Worm (Caenorhabditis elegans): ENCODE data around the gene wdr-20.

The wdr-20 gene

DNA sequence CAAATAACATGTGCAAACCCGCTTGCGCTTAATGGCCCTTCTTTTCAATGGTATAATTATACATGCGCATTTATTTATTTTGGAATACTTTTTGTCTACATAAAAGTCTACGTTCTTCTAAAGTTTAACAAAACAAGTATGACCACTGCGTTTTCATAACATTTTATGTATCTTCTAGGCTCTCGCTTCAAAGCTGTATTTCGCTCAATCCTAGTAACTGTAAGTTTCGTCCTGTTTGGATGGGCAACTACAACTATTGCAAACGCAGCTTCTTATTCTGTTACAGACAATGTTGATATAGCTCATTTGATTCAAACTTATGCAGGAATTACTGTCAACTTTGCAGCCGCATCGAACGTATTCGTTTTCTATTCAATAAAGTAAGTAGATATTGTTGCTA, 15.8 kb upstream of the wdr-20 start, which contains the start of gene srsx-27:
Gene srsx-27 (plus strand): TSS at position 301 of the 400 bp plus-strand sequence.
- TF ChIP-seq W03F9.2 (tag; optimal IDR thresholded peaks at IDR 0.05) (no peak), dao-5 (tag; optimal IDR thresholded peaks at IDR 0.05) (no peak), him-1 (tag; optimal IDR thresholded peaks at IDR 0.05) (no peak)

DNA sequence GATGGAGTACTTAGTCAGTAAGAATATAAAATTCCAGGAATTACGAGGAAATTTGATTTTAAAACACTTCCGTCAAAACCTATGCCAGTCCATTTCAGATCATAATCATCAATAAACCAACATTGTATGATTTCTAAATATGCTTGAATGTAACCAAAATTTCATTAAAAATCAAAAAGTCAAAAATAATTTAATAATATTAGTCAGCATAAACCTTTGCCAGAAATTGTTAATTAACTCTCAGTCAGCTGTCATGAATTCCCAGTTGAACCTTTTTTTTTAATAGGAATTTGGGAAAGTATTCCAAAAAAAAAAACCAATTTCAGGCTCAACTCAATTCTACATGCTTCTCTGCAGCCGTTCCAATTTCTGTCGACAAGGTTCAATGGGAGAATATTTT, 14.4 kb upstream of the wdr-20 start, which contains the start of gene srsx-26:
Gene srsx-26 (plus strand): TSS at position 301 of the 400 bp plus-strand sequence.
- TF ChIP-seq W03F9.2 (tag; optimal IDR thresholded peaks at IDR 0.05) (no peak), him-1 (tag; optimal IDR thresholded peaks at IDR 0.05) (no peak), dao-5 (tag; optimal IDR thresholded peaks at IDR 0.05) (no peak)

DNA sequence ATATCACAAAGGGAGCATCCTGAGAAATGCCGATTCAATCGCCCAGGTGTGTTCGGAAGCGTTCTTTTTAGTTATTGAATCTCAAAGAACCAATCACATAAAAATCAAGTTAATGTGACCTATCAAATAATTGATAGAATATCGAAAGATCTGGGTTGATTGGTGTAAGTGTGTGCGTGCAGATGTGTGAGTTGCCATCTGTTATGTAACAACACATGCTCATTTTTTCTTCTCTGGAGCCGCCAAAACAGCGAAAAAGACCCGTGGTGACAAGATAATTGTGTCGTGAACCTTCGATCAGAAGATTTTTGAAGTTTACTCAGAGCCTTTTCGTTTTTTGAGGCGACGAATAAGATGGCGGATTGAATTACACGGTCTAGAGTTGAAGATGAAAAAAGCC, 12.8 kb upstream of the wdr-20 start:
- no peak for TF ChIP-seq him-1 (tag; optimal IDR thresholded peaks at IDR 0.05)
- no peak for TF ChIP-seq dao-5 (tag; optimal IDR thresholded peaks at IDR 0.05)
- TF ChIP-seq W03F9.2 (tag; optimal IDR thresholded peaks at IDR 0.05), result no peak

DNA sequence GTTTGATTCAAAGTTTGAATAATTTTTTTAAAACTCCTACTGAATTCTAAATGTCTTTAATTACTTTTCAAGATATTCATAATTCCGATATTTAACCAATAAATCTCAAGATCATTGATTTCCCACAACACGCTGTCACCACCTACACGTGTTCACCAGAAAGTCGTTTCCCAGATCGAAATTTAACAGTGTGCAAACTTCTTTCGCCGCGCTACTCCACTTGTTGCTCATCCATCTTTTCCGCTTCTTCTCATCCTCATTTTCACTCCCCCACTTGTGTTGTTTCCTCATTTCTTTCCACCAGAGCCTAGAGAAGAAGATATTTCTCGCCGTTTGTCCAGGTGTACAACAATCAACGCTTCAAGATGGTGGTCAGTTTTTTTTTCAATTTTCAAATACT, 11.7 kb upstream of the wdr-20 start, which contains the start of gene C51E3.9:
Gene C51E3.9 (plus strand): TSS at position 301 of the 400 bp plus-strand sequence.
- TF ChIP-seq dao-5 (tag; optimal IDR thresholded peaks at IDR 0.05), result no peak
- TF ChIP-seq him-1 (tag; optimal IDR thresholded peaks at IDR 0.05), result no peak
- no peak for TF ChIP-seq W03F9.2 (tag; optimal IDR thresholded peaks at IDR 0.05)

DNA sequence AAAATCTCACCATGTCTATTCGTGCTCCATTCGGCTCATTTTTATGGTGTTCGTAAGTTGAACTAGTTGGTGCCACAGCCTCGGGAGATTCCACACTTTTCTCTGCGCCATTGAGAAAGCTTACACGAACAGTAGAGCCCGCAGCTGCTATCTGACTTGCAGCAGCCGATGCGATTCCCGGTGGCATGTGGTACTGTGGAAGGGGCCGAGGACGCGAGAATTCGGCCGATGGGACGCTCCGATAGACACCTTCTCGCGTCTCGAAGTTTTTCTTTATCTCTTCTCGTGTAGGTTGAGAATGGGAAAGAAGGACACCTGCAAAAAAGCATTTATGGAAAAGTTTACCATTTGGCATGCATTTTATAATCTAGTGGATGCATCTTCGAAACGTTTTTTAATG, 681 bp downstream of the wdr-20 start:
- TF ChIP-seq him-1 (tag; optimal IDR thresholded peaks at IDR 0.05), result no peak
- TF ChIP-seq W03F9.2 (tag; optimal IDR thresholded peaks at IDR 0.05), result no peak
- TF ChIP-seq dao-5 (tag; optimal IDR thresholded peaks at IDR 0.05), result no peak

DNA sequence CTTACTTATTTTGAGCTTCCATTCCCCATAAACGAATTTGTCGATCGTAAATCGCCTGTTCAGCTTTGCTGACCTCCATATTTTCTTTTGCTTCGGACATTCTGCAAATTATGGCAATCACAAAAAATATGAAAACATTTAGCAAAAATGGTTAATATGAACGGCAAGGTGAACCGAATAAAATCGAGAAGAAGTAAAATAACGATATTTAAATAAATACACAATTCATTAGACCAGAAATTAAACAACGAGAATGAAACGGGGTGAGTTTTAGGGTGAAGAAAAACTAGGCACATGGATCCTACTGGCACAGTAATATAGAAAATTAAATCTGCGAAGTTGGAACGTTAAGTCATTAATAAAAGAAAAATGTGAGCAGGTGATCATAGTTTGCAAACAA, 3.8 kb downstream of the wdr-20 start, which contains the start of gene aos-1:
Gene aos-1 (minus strand): TSS at position 101 of the 400 bp plus-strand sequence.
- TF ChIP-seq him-1 (tag; optimal IDR thresholded peaks at IDR 0.05), result no peak
- no peak for TF ChIP-seq dao-5 (tag; optimal IDR thresholded peaks at IDR 0.05)
- TF ChIP-seq W03F9.2 (tag; optimal IDR thresholded peaks at IDR 0.05), result no peak

DNA sequence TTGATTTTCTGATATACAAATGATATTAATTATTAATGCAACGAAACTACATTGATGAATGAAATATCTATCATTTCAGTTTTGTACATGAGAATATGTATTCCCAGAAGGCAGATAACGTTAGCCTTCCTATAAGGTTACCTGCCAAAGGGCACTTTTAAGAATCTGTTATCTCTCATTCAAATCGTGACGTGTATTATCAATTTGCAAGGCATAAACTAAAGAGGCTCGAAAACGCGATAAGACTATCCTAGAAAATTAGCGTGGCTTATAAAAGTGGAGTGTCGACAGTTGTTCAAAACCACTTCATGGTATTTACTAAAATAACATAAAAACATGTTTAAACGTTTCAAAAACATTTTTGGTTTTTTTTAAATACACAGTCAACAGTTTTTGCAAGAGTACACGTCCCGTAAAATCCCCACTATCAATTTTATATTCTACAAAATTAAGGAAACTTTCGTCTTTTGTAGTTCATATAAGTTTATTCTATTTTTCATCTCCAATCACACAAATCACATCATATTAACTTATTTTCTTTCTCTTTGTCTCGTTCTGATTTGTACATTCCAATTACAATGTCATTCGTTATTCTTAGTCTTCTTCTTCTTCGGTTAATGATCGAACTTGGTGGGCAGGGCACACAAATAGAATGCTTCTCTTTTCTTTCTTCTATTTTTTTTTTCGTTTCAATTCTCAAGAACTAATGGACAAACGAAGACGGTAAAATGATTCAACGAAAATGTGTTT, 9.0 kb downstream of the wdr-20 start, which contains the start of gene C08B6.10:
Gene C08B6.10 (plus strand): TSS at position 700 of the 750 bp plus-strand sequence.
- TF ChIP-seq W03F9.2 (tag; optimal IDR thresholded peaks at IDR 0.05), result no peak
- TF ChIP-seq dao-5 (tag; optimal IDR thresholded peaks at IDR 0.05), result no peak
- TF ChIP-seq him-1 (tag; optimal IDR thresholded peaks at IDR 0.05), result no peak

DNA sequence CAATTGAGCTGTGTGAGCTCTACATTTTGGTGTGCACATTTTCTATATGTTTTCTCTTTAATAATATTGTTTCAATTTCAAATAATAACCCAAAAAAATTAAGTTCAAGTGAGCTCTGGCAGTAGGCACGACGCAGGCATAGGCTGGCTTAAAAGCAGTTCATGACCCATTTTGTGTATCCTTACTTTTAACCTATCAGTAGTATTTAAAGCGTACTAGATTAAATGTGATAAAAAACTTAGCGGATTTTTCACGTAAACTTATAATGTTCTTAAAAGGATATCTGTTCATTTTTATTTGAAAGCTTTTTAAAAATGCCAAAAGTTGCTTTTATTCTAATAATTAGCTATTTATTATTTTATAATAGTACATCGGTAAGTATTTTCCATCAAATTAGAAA, 10.6 kb downstream of the wdr-20 start, which contains the start of gene C08B6.6:
Gene C08B6.6 (plus strand): TSS at position 301 of the 400 bp plus-strand sequence.
- TF ChIP-seq him-1 (tag; optimal IDR thresholded peaks at IDR 0.05), result no peak
- TF ChIP-seq W03F9.2 (tag; optimal IDR thresholded peaks at IDR 0.05), result no peak
- TF ChIP-seq dao-5 (tag; optimal IDR thresholded peaks at IDR 0.05), result no peak

DNA sequence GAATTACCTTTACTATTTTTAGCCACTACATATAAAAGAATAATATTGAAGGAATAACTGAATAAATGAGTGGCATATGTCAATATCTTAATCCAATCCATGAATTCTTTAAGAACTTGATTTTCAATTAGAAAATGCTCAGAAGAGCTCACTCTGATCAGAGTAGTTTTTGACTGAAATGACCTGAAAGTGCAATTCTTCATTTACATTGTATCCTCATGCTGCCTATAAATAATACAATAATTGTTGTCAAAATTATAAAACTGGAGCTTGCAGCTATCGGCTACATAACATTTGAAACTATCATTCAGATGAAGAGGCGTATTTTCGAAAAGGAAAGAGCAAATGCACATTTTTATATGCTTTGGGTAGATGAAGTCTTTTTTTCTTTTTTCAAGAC, 11.3 kb downstream of the wdr-20 start, which contains the start of gene srxa-19:
Gene srxa-19 (minus strand): TSS at position 101 of the 400 bp plus-strand sequence.
- TF ChIP-seq him-1 (tag; optimal IDR thresholded peaks at IDR 0.05) (no peak), dao-5 (tag; optimal IDR thresholded peaks at IDR 0.05) (no peak), W03F9.2 (tag; optimal IDR thresholded peaks at IDR 0.05) (no peak)

DNA sequence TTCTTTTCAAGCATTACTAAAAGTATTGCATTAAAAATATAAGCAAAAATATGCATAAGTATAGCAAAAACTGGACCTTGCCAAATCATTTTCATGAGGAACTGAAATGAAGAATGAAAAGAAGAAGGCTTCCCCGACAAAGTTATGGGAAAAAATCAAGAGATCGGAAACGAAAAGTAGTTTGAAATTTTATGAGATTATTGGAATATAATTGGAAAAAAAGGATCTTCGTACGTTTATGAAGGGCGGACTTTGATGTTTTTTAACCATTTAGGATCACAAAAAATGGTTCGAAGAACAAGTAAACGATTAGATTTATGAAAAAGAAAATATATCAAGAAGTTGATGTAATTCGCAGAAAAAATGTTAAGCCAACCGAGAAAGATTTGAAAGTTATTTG, 13.1 kb downstream of the wdr-20 start, which contains the start of gene srxa-18:
Gene srxa-18 (minus strand): TSS at position 100 of the 400 bp plus-strand sequence.
- TF ChIP-seq dao-5 (tag; optimal IDR thresholded peaks at IDR 0.05) (no peak), him-1 (tag; optimal IDR thresholded peaks at IDR 0.05) (no peak)

DNA sequence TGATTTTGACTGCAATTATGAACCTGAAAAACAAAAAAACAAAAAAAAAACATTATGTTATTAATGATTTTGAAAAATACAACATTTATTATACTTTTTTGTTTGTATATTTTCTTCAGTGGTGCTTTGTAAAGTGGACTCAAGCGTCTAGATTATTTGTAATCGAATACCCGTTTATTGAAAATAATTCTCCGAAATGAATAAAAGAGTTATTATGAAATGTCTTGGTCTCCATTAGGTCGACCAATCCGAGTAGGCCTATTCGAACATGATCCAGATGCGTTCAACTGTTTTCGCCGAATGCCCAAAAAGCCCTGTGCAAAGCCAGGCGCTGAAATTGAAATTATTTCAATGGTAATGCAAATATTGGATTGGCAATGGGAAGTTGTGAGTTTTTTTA, 16.5 kb downstream of the wdr-20 start, which contains the start of gene C08B6.5:
Gene C08B6.5 (plus strand): TSS at position 301 of the 400 bp plus-strand sequence.
- no peak for TF ChIP-seq dao-5 (tag; optimal IDR thresholded peaks at IDR 0.05)
- no peak for TF ChIP-seq W03F9.2 (tag; optimal IDR thresholded peaks at IDR 0.05)
- TF ChIP-seq him-1 (tag; optimal IDR thresholded peaks at IDR 0.05), result no peak

DNA sequence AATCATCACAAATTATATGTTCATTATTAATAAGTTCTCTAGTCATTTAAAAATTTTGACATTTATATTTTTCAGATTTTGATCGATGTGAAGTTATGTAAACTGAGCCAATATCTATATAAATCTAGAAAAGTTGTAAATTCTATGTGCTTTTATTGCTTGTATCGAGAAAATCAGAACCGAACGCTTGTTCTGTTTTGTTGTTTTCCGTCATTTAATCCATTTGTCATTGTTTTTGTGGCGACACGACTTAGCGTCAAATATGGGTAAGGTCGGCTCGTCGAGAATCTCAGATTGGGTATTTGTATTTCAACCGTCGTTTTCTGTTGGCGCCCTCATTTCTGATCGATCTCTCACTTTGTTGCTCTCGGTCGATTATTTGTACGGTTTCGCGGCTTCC, 19.6 kb downstream of the wdr-20 start, which contains the start of gene cht-5:
Gene cht-5 (plus strand): TSS at position 301 of the 400 bp plus-strand sequence.
- no peak for TF ChIP-seq dao-5 (tag; optimal IDR thresholded peaks at IDR 0.05)
- TF ChIP-seq W03F9.2 (tag; optimal IDR thresholded peaks at IDR 0.05), result no peak
- no peak for TF ChIP-seq him-1 (tag; optimal IDR thresholded peaks at IDR 0.05)

DNA sequence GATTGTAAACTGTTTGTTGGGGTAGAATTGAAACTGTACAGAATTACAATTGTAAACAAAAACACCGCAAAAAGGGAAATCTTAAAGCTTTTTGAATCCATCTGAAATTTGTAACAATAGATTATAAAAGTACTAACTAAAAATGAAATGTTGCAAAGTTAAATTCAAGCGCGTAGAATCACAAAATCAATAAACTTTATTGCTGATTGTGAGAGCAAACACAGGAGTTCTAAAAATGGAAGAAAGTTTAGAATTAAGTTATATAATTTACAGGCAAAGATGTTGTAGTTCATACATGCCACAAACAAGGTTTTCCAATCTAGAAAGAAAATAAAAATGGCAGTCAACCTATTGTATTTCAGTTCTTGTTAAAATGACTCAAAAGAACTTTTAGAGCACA, 21.8 kb downstream of the wdr-20 start, which contains the start of gene C08B6.3:
Gene C08B6.3 (minus strand): TSS at position 101 of the 400 bp plus-strand sequence.
- TF ChIP-seq W03F9.2 (tag; optimal IDR thresholded peaks at IDR 0.05) (no peak), dao-5 (tag; optimal IDR thresholded peaks at IDR 0.05) (no peak), him-1 (tag; optimal IDR thresholded peaks at IDR 0.05) (no peak)

DNA sequence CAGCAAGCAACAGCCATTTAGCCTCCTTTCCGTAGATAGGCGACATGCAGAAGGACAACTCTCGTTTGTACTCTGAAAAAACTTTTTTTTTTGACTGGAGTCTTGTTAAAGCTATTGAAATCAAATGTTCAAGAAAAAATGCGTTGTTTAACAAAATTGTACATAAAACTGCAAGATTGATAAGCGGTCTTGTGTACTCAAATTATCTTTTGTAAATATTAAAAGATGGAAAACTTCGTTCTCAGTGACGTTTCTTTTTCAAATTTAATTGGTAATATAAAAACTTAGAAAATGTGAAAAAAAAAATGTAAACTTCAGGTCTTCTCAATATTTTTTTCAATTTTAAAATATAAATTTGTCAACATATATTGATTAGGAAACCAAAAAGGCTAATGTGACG, 22.8 kb downstream of the wdr-20 start:
- TF ChIP-seq him-1 (tag; optimal IDR thresholded peaks at IDR 0.05) (no peak), dao-5 (tag; optimal IDR thresholded peaks at IDR 0.05) (no peak), W03F9.2 (tag; optimal IDR thresholded peaks at IDR 0.05) (no peak)

Data from whole organism, L4/young adult.